Worm (Caenorhabditis elegans) whole organism, L2 larva: ENCODE data around the gene C01G5.4.

Source experiments
- C34F6.9 ChIP-seq: fragments of 150-350 bp; optimal IDR thresholded peaks from 2 replicates; lab custom pipeline; 2014; ENCODE audit warnings: missing biosample characterization, missing genetic modification characterization
- F13H6.1 ChIP-seq: sonication (generic microtip); optimal IDR thresholded peaks from 2 replicates; lab custom pipeline; 2016; ENCODE audit warnings: missing genetic modification characterization, missing compliant biosample characterization
- aly-2 ChIP-seq: fragments of 150-350 bp; optimal IDR thresholded peaks from 2 replicates; lab custom pipeline; 2014; ENCODE audit warnings: missing biosample characterization, missing genetic modification characterization
- ama-1 ChIP-seq: fragments of 150-350 bp; optimal IDR thresholded peaks from 2 replicates; lab custom pipeline; 2018; ENCODE audit warnings: inconsistent platforms
- blmp-1 ChIP-seq: sonication (generic microtip); optimal IDR thresholded peaks from 2 replicates; lab custom pipeline; 2017; ENCODE audit warnings: missing genetic modification characterization, mild to moderate bottlenecking, missing compliant biosample characterization, antibody characterized with exemption, moderate library complexity; ENCODE audit not compliant: insufficient read depth
- ceh-16 ChIP-seq: fragments of 150-350 bp; optimal IDR thresholded peaks from 2 replicates; lab custom pipeline; 2014; ENCODE audit warnings: missing biosample characterization, missing genetic modification characterization
- ceh-82 ChIP-seq: fragments of 150-350 bp; optimal IDR thresholded peaks from 2 replicates; lab custom pipeline; 2014; ENCODE audit warnings: missing biosample characterization, missing genetic modification characterization
- crh-2 ChIP-seq: sonication (generic microtip); optimal IDR thresholded peaks from 2 replicates; lab custom pipeline; 2017; ENCODE audit warnings: missing biosample characterization, missing genetic modification characterization
- dmd-4 ChIP-seq: sonication (generic microtip); optimal IDR thresholded peaks from 2 replicates; lab custom pipeline; 2017; ENCODE audit warnings: missing biosample characterization, missing genetic modification characterization
- egl-27 ChIP-seq: sonication (generic microtip); optimal IDR thresholded peaks from 3 replicates; lab custom pipeline; 2017; ENCODE audit warnings: missing biosample characterization, missing genetic modification reagents, missing genetic modification characterization
- elt-1 ChIP-seq: fragments of 150-350 bp; optimal IDR thresholded peaks from 2 replicates; lab custom pipeline; 2014; ENCODE audit warnings: missing biosample characterization, missing genetic modification characterization
- fos-1 ChIP-seq: fragments of 150-350 bp; optimal IDR thresholded peaks from 2 replicates; lab custom pipeline; 2014; ENCODE audit warnings: missing biosample characterization, missing genetic modification characterization
- lin-11 ChIP-seq: fragments of 150-350 bp; sonication (generic microtip); optimal IDR thresholded peaks from 2 replicates; lab custom pipeline; 2014; ENCODE audit warnings: missing biosample characterization, missing genetic modification characterization, inconsistent platforms, mixed read lengths
- lin-13 ChIP-seq: fragments of 150-350 bp; optimal IDR thresholded peaks from 2 replicates; lab custom pipeline; 2014; ENCODE audit warnings: missing biosample characterization, missing genetic modification reagents, missing genetic modification characterization
- lin-39 ChIP-seq: fragments of 150-350 bp; optimal IDR thresholded peaks from 2 replicates; lab custom pipeline; 2014; ENCODE audit warnings: missing biosample characterization, missing genetic modification reagents, missing genetic modification characterization
- lsy-2 ChIP-seq, 2 experiments: fragments of 150-350 bp in 1 of 2; sonication (generic microtip) in 1 of 2; optimal IDR thresholded peaks; 2 replicates each; lab custom pipeline; 2014 to 2017; ENCODE audit warnings: missing biosample characterization in 2 of 2, missing genetic modification characterization in 2 of 2
- mab-5 ChIP-seq: fragments of 150-350 bp; optimal IDR thresholded peaks from 2 replicates; lab custom pipeline; 2014; ENCODE audit warnings: missing biosample characterization, missing genetic modification characterization
- nhr-10 ChIP-seq: sonication (generic microtip); optimal IDR thresholded peaks from 2 replicates; lab custom pipeline; 2017; ENCODE audit warnings: missing biosample characterization, missing genetic modification characterization
- nhr-11 ChIP-seq: fragments of 150-350 bp; optimal IDR thresholded peaks from 2 replicates; lab custom pipeline; 2014; ENCODE audit warnings: missing biosample characterization, missing genetic modification characterization
- nhr-129 ChIP-seq: fragments of 150-350 bp; optimal IDR thresholded peaks from 2 replicates; lab custom pipeline; 2014; ENCODE audit warnings: missing biosample characterization, missing genetic modification characterization
- nhr-21 ChIP-seq: fragments of 150-350 bp; optimal IDR thresholded peaks from 2 replicates; lab custom pipeline; 2014; ENCODE audit warnings: missing biosample characterization, missing genetic modification characterization
- nhr-237 ChIP-seq: fragments of 150-350 bp; optimal IDR thresholded peaks from 2 replicates; lab custom pipeline; 2014; ENCODE audit warnings: missing biosample characterization, missing genetic modification characterization
- nhr-6 ChIP-seq: fragments of 150-350 bp; optimal IDR thresholded peaks from 2 replicates; lab custom pipeline; 2014; ENCODE audit warnings: missing biosample characterization, missing genetic modification characterization
- peb-1 ChIP-seq: fragments of 150-350 bp; optimal IDR thresholded peaks from 2 replicates; lab custom pipeline; 2014; ENCODE audit warnings: missing biosample characterization, missing genetic modification characterization
- sem-4 ChIP-seq: fragments of 150-350 bp; optimal IDR thresholded peaks from 2 replicates; lab custom pipeline; 2014; ENCODE audit warnings: missing biosample characterization, missing genetic modification reagents, missing genetic modification characterization
- skn-1 ChIP-seq: sonication (generic microtip); optimal IDR thresholded peaks from 2 replicates; lab custom pipeline; 2017; ENCODE audit warnings: missing biosample characterization, missing genetic modification characterization
- sma-9 ChIP-seq, 2 experiments: fragments of 150-350 bp in 1 of 2; sonication (generic microtip) in 1 of 2; optimal IDR thresholded peaks; 2 replicates each; lab custom pipeline; 2014 to 2016; ENCODE audit warnings: missing genetic modification characterization in 2 of 2, mild to moderate bottlenecking in 1 of 2, missing biosample characterization in 1 of 2, missing compliant biosample characterization in 1 of 2, missing genetic modification reagents in 1 of 2, moderate library complexity in 1 of 2
- snpc-4 ChIP-seq: fragments of 150-350 bp; optimal IDR thresholded peaks from 2 replicates; lab custom pipeline; 2014; ENCODE audit warnings: missing biosample characterization, missing genetic modification characterization
- unc-39 ChIP-seq: fragments of 150-350 bp; optimal IDR thresholded peaks from 2 replicates; lab custom pipeline; 2014; ENCODE audit warnings: missing biosample characterization, missing genetic modification characterization
- unc-55 ChIP-seq: fragments of 150-350 bp; sonication (generic microtip); optimal IDR thresholded peaks from 3 replicates; lab custom pipeline; 2014; ENCODE audit warnings: missing biosample characterization, missing genetic modification reagents, missing genetic modification characterization
- unc-62 ChIP-seq: fragments of 150-350 bp; optimal IDR thresholded peaks from 2 replicates; lab custom pipeline; 2014; ENCODE audit warnings: missing biosample characterization, missing genetic modification reagents, missing genetic modification characterization
- zag-1 ChIP-seq: fragments of 150-350 bp; optimal IDR thresholded peaks from 2 replicates; lab custom pipeline; 2014; ENCODE audit warnings: missing biosample characterization, missing genetic modification characterization
- ztf-11 ChIP-seq: sonication (generic microtip); optimal IDR thresholded peaks from 2 replicates; lab custom pipeline; 2017; ENCODE audit warnings: missing biosample characterization, missing genetic modification characterization

The C01G5.4 gene

ce11 chrIV:6529832-6530231 lies 1.7 kb upstream of the C01G5.4 start:
- no peak for TF ChIP-seq ama-1 (lab: Kevin White, UChicago)
- no peak for TF ChIP-seq nhr-21
- no peak for TF ChIP-seq peb-1 (tag; lab: Kevin White, UChicago)
- no peak for TF ChIP-seq ceh-16 (tag; lab: Kevin White, UChicago)
- TF ChIP-seq F13H6.1 (tag; lab: Kevin White, UChicago): no peak
- no peak for TF ChIP-seq unc-39 (tag; lab: Kevin White, UChicago)
- TF ChIP-seq nhr-237: no peak
- no peak for TF ChIP-seq crh-2 (tag; lab: Kevin White, UChicago)
- TF ChIP-seq sem-4 (tag; lab: Kevin White, UChicago): no peak
- no peak for TF ChIP-seq nhr-129
- no peak for TF ChIP-seq elt-1 (tag; lab: Kevin White, UChicago)
- TF ChIP-seq lin-13 (GFP tag; lab: Kevin White, UChicago): no peak
- TF ChIP-seq nhr-6 (tag; lab: Kevin White, UChicago): no peak
- no peak for TF ChIP-seq lin-11 (tag; lab: Kevin White, UChicago)

- no peak for TF ChIP-seq fos-1 (tag; lab: Kevin White, UChicago)
- TF ChIP-seq sem-4 (tag; lab: Kevin White, UChicago): no peak
- no peak for TF ChIP-seq nhr-21
- TF ChIP-seq zag-1 (tag; lab: Kevin White, UChicago): no peak
- TF ChIP-seq lsy-2 (tag; optimal IDR thresholded peaks at IDR 0.05; lab: Kevin White, UChicago): no peak
- no peak for TF ChIP-seq mab-5 (tag; lab: Kevin White, UChicago)
- TF ChIP-seq nhr-11 (tag; lab: Kevin White, UChicago): no peak
- no peak for TF ChIP-seq F13H6.1 (tag; lab: Kevin White, UChicago)
- no peak for TF ChIP-seq dmd-4 (tag; lab: Kevin White, UChicago)
- TF ChIP-seq blmp-1 (tag; lab: Kevin White, UChicago): no peak
- no peak for TF ChIP-seq unc-39 (tag; lab: Kevin White, UChicago)
- TF ChIP-seq snpc-4: no peak
These were observed 4.4 kb downstream of the C01G5.4 start, which contains the start of gene C01G5.3 for ce11 chrIV:6535908-6536307. TSS of gene C01G5.3 (plus strand) at chrIV:6536208.

ce11 chrIV:6541435-6541834 lies 9.9 kb downstream of the C01G5.4 start, which contains the start of gene C01G5.25:
TSS of gene C01G5.25 (plus strand) at chrIV:6541684.
- TF ChIP-seq skn-1 (no peak), unc-62 (GFP tag; lab: Kevin White, UChicago) (no peak), peb-1 (tag; lab: Kevin White, UChicago) (no peak), egl-27 (tag; lab: Kevin White, UChicago) (no peak), nhr-237 (no peak), aly-2 (no peak), C34F6.9 (tag; lab: Kevin White, UChicago) (no peak), lin-11 (tag; lab: Kevin White, UChicago) (no peak), fos-1 (tag; lab: Kevin White, UChicago) (no peak), ztf-11 (tag; lab: Kevin White, UChicago) (no peak), nhr-10 (no peak), zag-1 (tag; lab: Kevin White, UChicago) (no peak), unc-55 (GFP tag; lab: Kevin White, UChicago) (peak; percentile 50), lsy-2 (tag; optimal IDR thresholded peaks at IDR 0.05; lab: Kevin White, UChicago) (peak in 1 of 2 experiments; percentile 9)

ce11 chrIV:6542962-6543361 lies 11.4 kb downstream of the C01G5.4 start:
- TF ChIP-seq F13H6.1 (tag; lab: Kevin White, UChicago) (no peak), C34F6.9 (tag; lab: Kevin White, UChicago) (peak; percentile 7), ceh-82 (no peak), ztf-11 (tag; lab: Kevin White, UChicago) (no peak), fos-1 (tag; lab: Kevin White, UChicago) (no peak), sma-9 (GFP tag; optimal IDR thresholded peaks at IDR 0.05; lab: Kevin White, UChicago) (peak; percentile 27), sma-9 (tag; optimal IDR thresholded peaks at IDR 0.05; lab: Kevin White, UChicago) (no peak), lsy-2 (tag; optimal IDR thresholded peaks at IDR 0.05; lab: Kevin White, UChicago) (peak in 1 of 2 experiments; percentile 13), nhr-237 (no peak)

- TF ChIP-seq zag-1 (tag; lab: Kevin White, UChicago) (peak; percentile 0), lin-39 (tag; lab: Kevin White, UChicago) (peak; percentile 11), ceh-16 (tag; lab: Kevin White, UChicago) (no peak), nhr-21 (no peak), skn-1 (no peak), ztf-11 (tag; lab: Kevin White, UChicago) (no peak)
These were observed 15.8 kb downstream of the C01G5.4 start for ce11 chrIV:6547397-6547796.
